Worm (Caenorhabditis elegans) whole organism, L3 larva: ENCODE measurements around the gene T13C2.7.

Experiments
- ZK546.5 ChIP-seq: sonication (generic microtip); optimal IDR thresholded peaks from 2 replicates; lab custom pipeline; 2017; ENCODE audit warnings: missing biosample characterization, missing genetic modification characterization
- ceh-28 ChIP-seq: fragments of 150-350 bp; optimal IDR thresholded peaks from 2 replicates; lab custom pipeline; 2014; ENCODE audit warnings: missing biosample characterization, missing genetic modification reagents, missing genetic modification characterization
- daf-12 ChIP-seq: fragments of 150-350 bp; optimal IDR thresholded peaks from 2 replicates; lab custom pipeline; 2014; ENCODE audit warnings: missing biosample characterization, missing genetic modification reagents, missing genetic modification characterization
- egl-27 ChIP-seq: sonication (generic microtip); optimal IDR thresholded peaks from 4 replicates; lab custom pipeline; 2017; ENCODE audit warnings: missing biosample characterization, missing genetic modification reagents, missing genetic modification characterization
- egl-5 ChIP-seq: fragments of 150-350 bp; optimal IDR thresholded peaks from 2 replicates; lab custom pipeline; 2017; ENCODE audit warnings: missing biosample characterization, missing genetic modification reagents, missing genetic modification characterization, inconsistent platforms
- elt-3 ChIP-seq, 3 experiments: fragments of 150-350 bp in 1 of 3; sonication (generic microtip) in 2 of 3; optimal IDR thresholded peaks; 2 replicates in 2 of 3; 4 replicates in 1 of 3; lab custom pipeline; 2014 to 2017; ENCODE audit warnings: missing biosample characterization in 3 of 3, missing genetic modification characterization in 3 of 3
- eor-1 ChIP-seq, 2 experiments: fragments of 150-350 bp; optimal IDR thresholded peaks; 2 replicates each; lab custom pipeline; 2014 to 2018; ENCODE audit warnings: missing biosample characterization in 2 of 2, missing genetic modification characterization in 2 of 2
- fkh-10 ChIP-seq: sonication (generic microtip); optimal IDR thresholded peaks from 2 replicates; lab custom pipeline; 2017; ENCODE audit warnings: missing biosample characterization, missing genetic modification reagents, missing genetic modification characterization
- fkh-2 ChIP-seq: fragments of 150-350 bp; optimal IDR thresholded peaks from 2 replicates; lab custom pipeline; 2014; ENCODE audit warnings: missing biosample characterization, missing genetic modification reagents, missing genetic modification characterization
- fos-1 ChIP-seq: fragments of 150-350 bp; optimal IDR thresholded peaks from 2 replicates; lab custom pipeline; 2014; ENCODE audit warnings: missing biosample characterization, missing genetic modification characterization
- hmg-11 ChIP-seq: sonication (generic microtip); optimal IDR thresholded peaks from 2 replicates; lab custom pipeline; 2016; ENCODE audit warnings: missing genetic modification characterization, missing compliant biosample characterization
- jun-1 ChIP-seq: fragments of 150-350 bp; optimal IDR thresholded peaks from 2 replicates; lab custom pipeline; 2014; ENCODE audit warnings: missing biosample characterization, missing genetic modification reagents, missing genetic modification characterization
- lin-15B ChIP-seq: fragments of 150-350 bp; optimal IDR thresholded peaks from 2 replicates; lab custom pipeline; 2014; ENCODE audit warnings: missing biosample characterization, missing genetic modification characterization
- lin-39 ChIP-seq: fragments of 150-350 bp; optimal IDR thresholded peaks from 2 replicates; lab custom pipeline; 2018; ENCODE audit warnings: missing biosample characterization, missing genetic modification reagents, missing genetic modification characterization
- lsy-12 ChIP-seq: sonication (generic microtip); optimal IDR thresholded peaks from 2 replicates; lab custom pipeline; 2016; ENCODE audit warnings: mild to moderate bottlenecking, missing genetic modification characterization, missing compliant biosample characterization
- mml-1 ChIP-seq: fragments of 150-350 bp; sonication (generic microtip); optimal IDR thresholded peaks from 3 replicates; lab custom pipeline; 2014; ENCODE audit warnings: missing biosample characterization, missing genetic modification characterization
- nfya-1 ChIP-seq: sonication (generic microtip); optimal IDR thresholded peaks from 2 replicates; lab custom pipeline; 2017; ENCODE audit warnings: missing genetic modification characterization, mild to moderate bottlenecking, missing compliant biosample characterization, antibody characterized with exemption, moderate library complexity; ENCODE audit not compliant: insufficient read depth
- nhr-11 ChIP-seq: fragments of 150-350 bp; optimal IDR thresholded peaks from 2 replicates; lab custom pipeline; 2014; ENCODE audit warnings: missing biosample characterization, missing genetic modification characterization
- nhr-23 ChIP-seq: fragments of 150-350 bp; optimal IDR thresholded peaks from 2 replicates; lab custom pipeline; 2014; ENCODE audit warnings: missing biosample characterization, missing genetic modification reagents, missing genetic modification characterization
- nhr-237 ChIP-seq: fragments of 150-350 bp; optimal IDR thresholded peaks from 2 replicates; lab custom pipeline; 2014; ENCODE audit warnings: missing biosample characterization, missing genetic modification characterization
- nhr-25 ChIP-seq: sonication (generic microtip); optimal IDR thresholded peaks from 2 replicates; lab custom pipeline; 2017; ENCODE audit warnings: missing biosample characterization, missing genetic modification characterization
- nhr-43 ChIP-seq: sonication (generic microtip); optimal IDR thresholded peaks from 2 replicates; lab custom pipeline; 2016; ENCODE audit warnings: mild to moderate bottlenecking, missing genetic modification characterization, missing compliant biosample characterization; ENCODE audit not compliant: poor library complexity, severe bottlenecking
- nhr-67 ChIP-seq: fragments of 150-350 bp; optimal IDR thresholded peaks from 2 replicates; lab custom pipeline; 2014; ENCODE audit warnings: missing biosample characterization, missing genetic modification characterization
- nhr-76 ChIP-seq: fragments of 150-350 bp; sonication (generic microtip); optimal IDR thresholded peaks from 5 replicates; lab custom pipeline; 2014; ENCODE audit warnings: missing biosample characterization, missing genetic modification characterization
- nhr-77 ChIP-seq: fragments of 150-350 bp; optimal IDR thresholded peaks from 2 replicates; lab custom pipeline; 2014; ENCODE audit warnings: missing biosample characterization, missing genetic modification characterization
- pha-4 ChIP-seq: fragments of 150-350 bp; optimal IDR thresholded peaks from 2 replicates; lab custom pipeline; 2014; ENCODE audit warnings: missing biosample characterization, missing genetic modification reagents, missing genetic modification characterization
- sea-2 ChIP-seq: fragments of 150-350 bp; sonication (generic microtip); optimal IDR thresholded peaks from 4 replicates; lab custom pipeline; 2014; ENCODE audit warnings: missing biosample characterization, missing genetic modification reagents, missing genetic modification characterization
- tbx-2 ChIP-seq: sonication (generic microtip); optimal IDR thresholded peaks from 2 replicates; lab custom pipeline; 2016; ENCODE audit warnings: mild to moderate bottlenecking, missing genetic modification characterization, missing compliant biosample characterization
- unc-39 ChIP-seq: sonication (generic microtip); optimal IDR thresholded peaks from 4 replicates; lab custom pipeline; 2017; ENCODE audit warnings: missing biosample characterization, missing genetic modification characterization
- zag-1 ChIP-seq: fragments of 150-350 bp; optimal IDR thresholded peaks from 2 replicates; lab custom pipeline; 2014; ENCODE audit warnings: missing biosample characterization, missing genetic modification characterization
- ztf-11 ChIP-seq: fragments of 150-350 bp; optimal IDR thresholded peaks from 2 replicates; lab custom pipeline; 2014; ENCODE audit warnings: missing biosample characterization, missing genetic modification characterization

T13C2.7 gene

ce11 chrII:6807162-6807561 is 28.0 kb downstream of the T13C2.7 start, which contains the start of gene F31E8.5:
Gene F31E8.5 (minus strand): TSS chrII:6807262.
- TF ChIP-seq unc-39 (tag; lab: Kevin White, UChicago) (no peak), jun-1 (no peak), daf-12 (tag; lab: Kevin White, UChicago) (no peak), zag-1 (tag; lab: Kevin White, UChicago) (no peak), fos-1 (tag; lab: Kevin White, UChicago) (no peak)
- TF ChIP-seq, all 47 proteins: peak for 0

- TF ChIP-seq hmg-11 (peak; percentile 29), ZK546.5 (tag; lab: Kevin White, UChicago) (no peak), lin-39 (tag; lab: Kevin White, UChicago) (peak; percentile 63), nhr-25 (tag; lab: Kevin White, UChicago) (no peak), lin-15B (peak; percentile 18), fkh-10 (GFP tag; lab: Kevin White, UChicago) (peak; percentile 34), nfya-1 (peak; percentile 64), mml-1 (no peak)
Observed at ce11 chrII:6808539-6808938, 29.3 kb downstream of the T13C2.7 start.

- TF ChIP-seq egl-27 (tag; lab: Kevin White, UChicago) (no peak), pha-4 (tag; lab: Kevin White, UChicago) (no peak), nhr-67 (tag; lab: Kevin White, UChicago) (no peak), ZK546.5 (tag; lab: Kevin White, UChicago) (no peak), tbx-2 (no peak), fkh-10 (GFP tag; lab: Kevin White, UChicago) (no peak), egl-5 (tag; lab: Kevin White, UChicago) (no peak), elt-3 (tag; optimal IDR thresholded peaks at IDR 0.05; lab: Kevin White, UChicago) (no peak), ceh-28 (tag; lab: Kevin White, UChicago) (no peak), fkh-2 (tag; lab: Kevin White, UChicago) (no peak), lin-39 (tag; lab: Kevin White, UChicago) (no peak), nhr-237 (tag; lab: Kevin White, UChicago) (no peak), unc-39 (tag; lab: Kevin White, UChicago) (no peak), mml-1 (no peak), nhr-76 (no peak), lin-15B (no peak), ztf-11 (no peak), daf-12 (tag; lab: Kevin White, UChicago) (no peak)
Observed at ce11 chrII:6810663-6811062, 31.5 kb downstream of the T13C2.7 start, which contains the start of gene snt-1. Gene snt-1 (plus strand): TSS chrII:6810963.

- TF ChIP-seq lin-39 (tag; lab: Kevin White, UChicago), result peak; percentile 36
- peak; percentile 52 for TF ChIP-seq egl-5 (tag; lab: Kevin White, UChicago)
- no peak for TF ChIP-seq nhr-11 (tag; lab: Kevin White, UChicago)
- TF ChIP-seq nfya-1, result peak; percentile 34
- TF ChIP-seq nhr-23 (tag; lab: Kevin White, UChicago), result no peak
Observed at ce11 chrII:6812514-6812913, 33.3 kb downstream of the T13C2.7 start.

- TF ChIP-seq nhr-77 (tag; lab: Kevin White, UChicago), result no peak
- no peak for TF ChIP-seq lsy-12 (tag; lab: Kevin White, UChicago)
- no peak for TF ChIP-seq eor-1 (tag; optimal IDR thresholded peaks at IDR 0.05; lab: Kevin White, UChicago)
- no peak for TF ChIP-seq egl-27 (tag; lab: Kevin White, UChicago)
- no peak for TF ChIP-seq sea-2 (GFP tag; lab: Kevin White, UChicago)
- no peak for TF ChIP-seq fos-1 (tag; lab: Kevin White, UChicago)
- no peak for TF ChIP-seq fkh-10 (GFP tag; lab: Kevin White, UChicago)
- no peak for TF ChIP-seq mml-1
- TF ChIP-seq nhr-76, result no peak
- TF ChIP-seq nhr-43 (tag; lab: Kevin White, UChicago), result no peak
- no peak for TF ChIP-seq ztf-11
Observed at ce11 chrII:6816324-6816723, 37.1 kb downstream of the T13C2.7 start.
